Worm (Caenorhabditis elegans) whole organism, L4 larva: ENCODE measurements around the gene D1005.6.

Source experiments
- D1046.2 ChIP-seq: fragments of 200-800 bp; sonication (Bioruptor generic); IDR thresholded peaks from 2 replicates; pipeline ENCODE4 v1.3.6; 2022; ENCODE audit warnings: missing genetic modification characterization, missing compliant biosample characterization
- F26F4.8 ChIP-seq: fragments of 200-800 bp; sonication (Bioruptor generic); conservative IDR thresholded peaks from 2 replicates; pipeline ENCODE4 v1.3.6; 2022; ENCODE audit warnings: missing genetic modification characterization, missing compliant biosample characterization
- F44E2.7 ChIP-seq: fragments of 200-800 bp; sonication (Bioruptor generic); IDR thresholded peaks from 2 replicates; pipeline ENCODE4 v2.1.2; 2022; ENCODE audit warnings: missing genetic modification characterization, missing compliant biosample characterization
- T26A8.4 ChIP-seq: fragments of 200-800 bp; sonication (Bioruptor generic); IDR thresholded peaks from 2 replicates; pipeline ENCODE4 v1.3.6; 2022; ENCODE audit warnings: missing genetic modification characterization, missing compliant biosample characterization
- Y75B8A.6 ChIP-seq: fragments of 200-800 bp; sonication (Bioruptor generic); IDR thresholded peaks from 2 replicates; pipeline ENCODE4 v1.3.6; 2022; ENCODE audit warnings: missing genetic modification reagents, missing genetic modification characterization, missing compliant biosample characterization
- ZK337.2 ChIP-seq: fragments of 200-800 bp; sonication (Bioruptor generic); IDR thresholded peaks from 2 replicates; pipeline ENCODE4 v1.3.6; 2022; ENCODE audit warnings: missing genetic modification reagents, missing genetic modification characterization, missing compliant biosample characterization
- aha-1 ChIP-seq: fragments of 150-350 bp; peaks from one replicate; lab custom pipeline; 2014; ENCODE audit warnings: missing biosample characterization, missing genetic modification characterization
- ama-1 ChIP-seq: fragments of 150-350 bp; optimal IDR thresholded peaks from 2 replicates; lab custom pipeline; 2014; ENCODE audit warnings: inconsistent platforms, mixed read lengths
- arid-1 ChIP-seq: fragments of 200-800 bp; sonication (Bioruptor generic); conservative IDR thresholded peaks from 2 replicates; pipeline ENCODE4 v1.3.6; 2022; ENCODE audit warnings: missing genetic modification reagents, missing genetic modification characterization, missing compliant biosample characterization
- ceh-20 ChIP-seq: fragments of 200-800 bp; sonication (Bioruptor generic); IDR thresholded peaks from 2 replicates; pipeline ENCODE4 v1.3.6; 2022; ENCODE audit warnings: missing genetic modification reagents, missing genetic modification characterization, missing compliant biosample characterization
- ceh-44 ChIP-seq: fragments of 200-800 bp; sonication (Bioruptor generic); IDR thresholded peaks from 2 replicates; pipeline ENCODE4 v1.3.6; 2022; ENCODE audit warnings: missing genetic modification reagents, missing genetic modification characterization, missing compliant biosample characterization
- ceh-62 ChIP-seq: sonication (generic microtip); optimal IDR thresholded peaks from 2 replicates; lab custom pipeline; 2017; ENCODE audit warnings: missing biosample characterization, missing genetic modification characterization
- ces-1 ChIP-seq: fragments of 150-350 bp; sonication (generic microtip); optimal IDR thresholded peaks from 4 replicates; lab custom pipeline; 2014; ENCODE audit warnings: missing biosample characterization, missing genetic modification reagents, missing genetic modification characterization
- cey-2 ChIP-seq: sonication (generic microtip); optimal IDR thresholded peaks from 3 replicates; lab custom pipeline; 2017; ENCODE audit warnings: missing genetic modification characterization, mild to moderate bottlenecking, missing compliant biosample characterization, antibody characterized with exemption, borderline replicate concordance; ENCODE audit not compliant: insufficient read depth
- ctbp-1 ChIP-seq: fragments of 200-800 bp; sonication (Bioruptor generic); IDR thresholded peaks from 2 replicates; pipeline ENCODE4 v1.3.6; 2022; ENCODE audit warnings: missing genetic modification reagents, missing genetic modification characterization, missing compliant biosample characterization
- daf-16 ChIP-seq, 3 experiments: sonication (generic microtip); optimal IDR thresholded peaks; 2 replicates each; lab custom pipeline; 2016 to 2017; ENCODE audit warnings: missing genetic modification characterization in 3 of 3, missing genetic modification reagents in 3 of 3, mild to moderate bottlenecking in 2 of 3, missing compliant biosample characterization in 2 of 3, missing biosample characterization in 1 of 3, moderate library complexity in 1 of 3
- daf-19 ChIP-seq: fragments of 200-800 bp; sonication (Bioruptor generic); conservative IDR thresholded peaks from 2 replicates; pipeline ENCODE4 v1.3.6; 2022; ENCODE audit warnings: missing genetic modification characterization, missing compliant biosample characterization
- dmd-6 ChIP-seq: fragments of 200-800 bp; sonication (Bioruptor generic); IDR thresholded peaks from 2 replicates; pipeline ENCODE4 v1.3.6; 2022; ENCODE audit warnings: missing genetic modification reagents, missing genetic modification characterization, missing compliant biosample characterization
- dmd-8 ChIP-seq: fragments of 200-800 bp; sonication (Bioruptor generic); IDR thresholded peaks from 2 replicates; pipeline ENCODE4 v1.3.6; 2022; ENCODE audit warnings: missing genetic modification characterization, missing compliant biosample characterization
- duxl-1 ChIP-seq: sonication (generic microtip); optimal IDR thresholded peaks from 2 replicates; lab custom pipeline; 2016; ENCODE audit warnings: mild to moderate bottlenecking, missing genetic modification characterization, moderate library complexity, missing compliant biosample characterization; ENCODE audit not compliant: poor library complexity
- dve-1 ChIP-seq: sonication (generic microtip); optimal IDR thresholded peaks from 2 replicates; lab custom pipeline; 2017; ENCODE audit warnings: antibody characterized with exemption, mild to moderate bottlenecking, missing genetic modification characterization, missing compliant biosample characterization; ENCODE audit not compliant: insufficient read depth
- egl-43 ChIP-seq: fragments of 200-800 bp; sonication (Bioruptor generic); IDR thresholded peaks from 2 replicates; pipeline ENCODE4 v1.3.6; 2022; ENCODE audit warnings: missing genetic modification reagents, missing genetic modification characterization, missing compliant biosample characterization
- fos-1 ChIP-seq: fragments of 150-350 bp; optimal IDR thresholded peaks from 2 replicates; lab custom pipeline; 2014; ENCODE audit warnings: missing biosample characterization, missing genetic modification characterization
- gei-8 ChIP-seq: fragments of 200-800 bp; sonication (Bioruptor generic); optimal IDR thresholded peaks from 2 replicates; lab custom pipeline; 2018; ENCODE audit warnings: mild to moderate bottlenecking, missing genetic modification characterization, missing compliant biosample characterization
- hif-1 ChIP-seq, 2 experiments: sonication (generic microtip); optimal IDR thresholded peaks; 2 replicates each; lab custom pipeline; 2016 to 2017; ENCODE audit warnings: missing compliant biosample characterization in 2 of 2, missing genetic modification characterization in 2 of 2, missing genetic modification reagents in 2 of 2, missing genotype in 2 of 2, mild to moderate bottlenecking in 1 of 2
- hlh-11 ChIP-seq: fragments of 200-800 bp; sonication (Bioruptor generic); optimal IDR thresholded peaks from 2 replicates; lab custom pipeline; 2018; ENCODE audit warnings: mild to moderate bottlenecking, missing genetic modification characterization, missing compliant biosample characterization
- hlh-30 ChIP-seq: sonication (generic microtip); optimal IDR thresholded peaks from 2 replicates; lab custom pipeline; 2017; ENCODE audit warnings: antibody characterized with exemption, mild to moderate bottlenecking, missing genetic modification characterization, missing compliant biosample characterization; ENCODE audit not compliant: insufficient read depth
- lin-1 ChIP-seq: fragments of 200-800 bp; sonication (Bioruptor generic); IDR thresholded peaks from 2 replicates; pipeline ENCODE4 v1.3.6; 2022; ENCODE audit warnings: missing genetic modification reagents, missing genetic modification characterization, missing compliant biosample characterization
- lin-39 ChIP-seq: fragments of 150-350 bp; optimal IDR thresholded peaks from 2 replicates; lab custom pipeline; 2014; ENCODE audit warnings: missing biosample characterization, missing genetic modification reagents, missing genetic modification characterization
- lsy-2 ChIP-seq, 2 experiments: fragments of 150-350 bp in 1 of 2; sonication (generic microtip) in 1 of 2; optimal IDR thresholded peaks; 2 replicates each; lab custom pipeline; 2014 to 2017; ENCODE audit warnings: missing biosample characterization in 2 of 2, missing genetic modification characterization in 2 of 2
- madf-9 ChIP-seq: fragments of 200-800 bp; sonication (Bioruptor generic); conservative IDR thresholded peaks from 2 replicates; pipeline ENCODE4 v1.3.6; 2022; ENCODE audit warnings: missing genetic modification reagents, missing genetic modification characterization, missing compliant biosample characterization
- mep-1 ChIP-seq: fragments of 150-350 bp; sonication (generic microtip); optimal IDR thresholded peaks from 3 replicates; lab custom pipeline; 2014; ENCODE audit warnings: missing biosample characterization, missing genetic modification characterization
- mes-2 ChIP-seq: sonication (generic microtip); optimal IDR thresholded peaks from 2 replicates; lab custom pipeline; 2016; ENCODE audit warnings: missing genotype, mild to moderate bottlenecking, missing genetic modification characterization, missing compliant biosample characterization; ENCODE audit not compliant: poor library complexity, severe bottlenecking
- mxl-2 ChIP-seq: fragments of 200-800 bp; sonication (Bioruptor generic); conservative IDR thresholded peaks from 2 replicates; pipeline ENCODE4 v1.3.6; 2022; ENCODE audit warnings: missing genetic modification reagents, missing genetic modification characterization, missing compliant biosample characterization
- nhr-28 ChIP-seq: fragments of 150-350 bp; optimal IDR thresholded peaks from 2 replicates; lab custom pipeline; 2014; ENCODE audit warnings: missing biosample characterization, missing genetic modification characterization
- nhr-42 ChIP-seq: fragments of 200-800 bp; sonication (Bioruptor generic); IDR thresholded peaks from 2 replicates; pipeline ENCODE4 v1.3.6; 2022; ENCODE audit warnings: missing genetic modification characterization, missing compliant biosample characterization
- nhr-76 ChIP-seq: fragments of 150-350 bp; optimal IDR thresholded peaks from 2 replicates; lab custom pipeline; 2014; ENCODE audit warnings: missing biosample characterization, missing genetic modification characterization
- pha-4 ChIP-seq, 2 experiments: fragments of 150-350 bp in 1 of 2; fragments of 200-800 bp in 1 of 2; sonication (Bioruptor generic) in 1 of 2; IDR thresholded peaks in 1 of 2; optimal IDR thresholded peaks in 1 of 2; 2 replicates each; pipeline versions ENCODE4 v1.3.6 to Lab custom; 2014 to 2022; ENCODE audit warnings: missing genetic modification characterization in 2 of 2, missing genetic modification reagents in 2 of 2, missing biosample characterization in 1 of 2, missing compliant biosample characterization in 1 of 2
- pqm-1 ChIP-seq: sonication (generic microtip); optimal IDR thresholded peaks from 2 replicates; lab custom pipeline; 2017; ENCODE audit warnings: missing biosample characterization, missing genetic modification characterization
- set-16 ChIP-seq: fragments of 200-800 bp; sonication (Bioruptor generic); IDR thresholded peaks from 2 replicates; pipeline ENCODE4 v1.3.6; 2022; ENCODE audit warnings: missing genetic modification reagents, missing genetic modification characterization, missing compliant biosample characterization
- skn-1 ChIP-seq: fragments of 150-350 bp; optimal IDR thresholded peaks from 2 replicates; lab custom pipeline; 2014; ENCODE audit warnings: missing biosample characterization, missing genetic modification characterization
- snpc-4 ChIP-seq: fragments of 150-350 bp; optimal IDR thresholded peaks from 2 replicates; lab custom pipeline; 2014; ENCODE audit warnings: missing biosample characterization, missing genetic modification characterization
- unc-62 ChIP-seq, 3 experiments: fragments of 150-350 bp in 1 of 3; sonication (generic microtip); optimal IDR thresholded peaks in 2 of 3; peaks in 1 of 3; 1 replicate in 1 of 3; 2 replicates in 2 of 3; lab custom pipeline; 2014 to 2017; ENCODE audit warnings: missing biosample characterization in 3 of 3, missing genetic modification characterization in 3 of 3, missing genetic modification reagents in 3 of 3, missing genotype in 1 of 3

D1005.6 gene

ce11 chrX:1454385-1454784 is 10.2 kb downstream of the D1005.6 start (continued):
- TF ChIP-seq unc-62 (GFP tag; optimal IDR thresholded peaks at IDR 0.05 in 1 of 2; lab: Kevin White, UChicago) (peak in 1 of 2 experiments; percentile 97), unc-62 (tag; optimal IDR thresholded peaks at IDR 0.05; lab: Kevin White, UChicago) (no peak), ZK337.2 (no peak)
- TF ChIP-seq, all 104 proteins: peak for 68

- no peak for TF ChIP-seq ctbp-1 (GFP tag; lab: Robert Waterston, UW)
- peak; percentile 56 for TF ChIP-seq dve-1
- TF ChIP-seq Y75B8A.6 (GFP tag; lab: Robert Waterston, UW), result no peak
- TF ChIP-seq dmd-8, result no peak
- TF ChIP-seq skn-1, result no peak
- TF ChIP-seq mes-2 (tag; lab: Kevin White, UChicago), result peak; percentile 50
- peak in 1 of 2 experiments; percentile 9 for TF ChIP-seq lsy-2 (tag; optimal IDR thresholded peaks at IDR 0.05; lab: Kevin White, UChicago)
- TF ChIP-seq gei-8 (GFP tag; lab: Kevin White, UChicago), result no peak
- TF ChIP-seq daf-16 (GFP tag; optimal IDR thresholded peaks at IDR 0.05; lab: Kevin White, UChicago), result no peak
- TF ChIP-seq daf-16 (tag; optimal IDR thresholded peaks at IDR 0.05; lab: Kevin White, UChicago), result peak; percentile 67
- TF ChIP-seq nhr-42 (GFP tag; lab: Robert Waterston, UW), result no peak
- no peak for TF ChIP-seq ces-1 (GFP tag; lab: Kevin White, UChicago)
- no peak for TF ChIP-seq ceh-20 (GFP tag; lab: Robert Waterston, UW)
- TF ChIP-seq ama-1 (lab: Kevin White, UChicago), result no peak
- no peak for TF ChIP-seq mxl-2
- no peak for TF ChIP-seq madf-9 (GFP tag; lab: Robert Waterston, UW)
- peak; percentile 38 for TF ChIP-seq hlh-30 (tag; lab: Kevin White, UChicago)
- no peak for TF ChIP-seq ceh-62
- peak; percentile 4 for TF ChIP-seq aha-1 (tag; lab: Kevin White, UChicago)
- TF ChIP-seq unc-62 (GFP tag; optimal IDR thresholded peaks at IDR 0.05 in 1 of 2; lab: Kevin White, UChicago), result peak in 1 of 2 experiments; percentile 88
- no peak for TF ChIP-seq unc-62 (tag; optimal IDR thresholded peaks at IDR 0.05; lab: Kevin White, UChicago)
- TF ChIP-seq fos-1 (tag; lab: Kevin White, UChicago), result peak; percentile 13
- TF ChIP-seq nhr-28, result no peak
- peak; percentile 59 for TF ChIP-seq dmd-6
- TF ChIP-seq hif-1 (tag; optimal IDR thresholded peaks at IDR 0.05; lab: Kevin White, UChicago), result no peak
- TF ChIP-seq cey-2 (tag; lab: Kevin White, UChicago), result no peak
- peak; percentile 63 for TF ChIP-seq hlh-11
- 0 out of 2 replicates have a peak, but pooled peaks have one; percentile 10 for TF ChIP-seq pha-4 (GFP tag; IDR thresholded peaks at IDR 0.05; lab: Robert Waterston, UW)
- TF ChIP-seq pha-4 (tag; optimal IDR thresholded peaks at IDR 0.05; lab: Kevin White, UChicago), result peak; percentile 67
- TF ChIP-seq set-16 (GFP tag; lab: Robert Waterston, UW), result no peak
- TF ChIP-seq pqm-1, result peak; percentile 48
These were observed 10.8 kb downstream of the D1005.6 start, which contains the start of gene cebp-1 for ce11 chrX:1453770-1454169. Gene cebp-1 (minus strand): TSS chrX:1453868.

ce11 chrX:1451816-1452602 is 12.6 kb downstream of the D1005.6 start:
- TF ChIP-seq daf-19 (GFP tag; lab: Robert Waterston, UW), result 0 out of 2 replicates have a peak, but pooled peaks have one; percentile 73
- TF ChIP-seq egl-43, result peak; percentile 5; the same call in 1 of the 2 replicates
- no peak for TF ChIP-seq ceh-44 (GFP tag; lab: Robert Waterston, UW)
- 0 out of 2 replicates have a peak, but pooled peaks have one; percentile 35 for TF ChIP-seq D1046.2 (GFP tag; lab: Robert Waterston, UW)
- TF ChIP-seq F26F4.8, result no peak
- TF ChIP-seq lsy-2 (tag; optimal IDR thresholded peaks at IDR 0.05; lab: Kevin White, UChicago), result peak in 1 of 2 experiments; percentile 43
- TF ChIP-seq arid-1 (GFP tag; lab: Robert Waterston, UW), result peak; percentile 51; the same call in 1 of the 2 replicates
- no peak for TF ChIP-seq skn-1
- TF ChIP-seq dmd-6, result no peak
- 0 out of 2 replicates have a peak, but pooled peaks have one; percentile 40 for TF ChIP-seq F44E2.7 (GFP tag; lab: Robert Waterston, UW)
- no peak for TF ChIP-seq snpc-4
- peak; percentile 36 for TF ChIP-seq mep-1 (tag; lab: Kevin White, UChicago)
- peak; percentile 7 for TF ChIP-seq ama-1 (lab: Kevin White, UChicago)
- peak; percentile 29 for TF ChIP-seq duxl-1 (tag; lab: Kevin White, UChicago)
- TF ChIP-seq lin-39, result no peak
- TF ChIP-seq lin-1, result no peak
- no peak for TF ChIP-seq mes-2 (tag; lab: Kevin White, UChicago)
- peak; percentile 22 for TF ChIP-seq T26A8.4 (GFP tag; lab: Robert Waterston, UW)
- no peak for TF ChIP-seq nhr-76 (tag; lab: Kevin White, UChicago)
